Worm (Caenorhabditis elegans) whole organism, L1 larva: ENCODE data around the gene sra-6.

Experiments
- ama-1 ChIP-seq: fragments of 150-350 bp; optimal IDR thresholded peaks from 2 replicates; lab custom pipeline; 2014
- ceh-82 ChIP-seq, 3 experiments: fragments of 150-350 bp in 1 of 3; sonication (generic microtip) in 2 of 3; optimal IDR thresholded peaks; 2 replicates each; lab custom pipeline; 2014 to 2017; ENCODE audit warnings: missing biosample characterization in 3 of 3, missing genetic modification characterization in 3 of 3
- elt-3 ChIP-seq, 6 experiments: fragments of 150-350 bp in 1 of 6; sonication (generic microtip); optimal IDR thresholded peaks; 2 replicates each; lab custom pipeline; 2017 to 2018; ENCODE audit warnings: missing biosample characterization in 6 of 6, missing genetic modification characterization in 6 of 6, inconsistent platforms in 1 of 6
- lin-39 ChIP-seq: fragments of 150-350 bp; optimal IDR thresholded peaks from 2 replicates; lab custom pipeline; 2014; ENCODE audit warnings: missing biosample characterization, missing genetic modification reagents, missing genetic modification characterization
- mep-1 ChIP-seq: fragments of 150-350 bp; optimal IDR thresholded peaks from 2 replicates; lab custom pipeline; 2014; ENCODE audit warnings: missing biosample characterization, missing genetic modification characterization
- unc-62 ChIP-seq: fragments of 150-350 bp; optimal IDR thresholded peaks from 2 replicates; lab custom pipeline; 2014; ENCODE audit warnings: missing biosample characterization, missing genetic modification reagents, missing genetic modification characterization

DNA sequence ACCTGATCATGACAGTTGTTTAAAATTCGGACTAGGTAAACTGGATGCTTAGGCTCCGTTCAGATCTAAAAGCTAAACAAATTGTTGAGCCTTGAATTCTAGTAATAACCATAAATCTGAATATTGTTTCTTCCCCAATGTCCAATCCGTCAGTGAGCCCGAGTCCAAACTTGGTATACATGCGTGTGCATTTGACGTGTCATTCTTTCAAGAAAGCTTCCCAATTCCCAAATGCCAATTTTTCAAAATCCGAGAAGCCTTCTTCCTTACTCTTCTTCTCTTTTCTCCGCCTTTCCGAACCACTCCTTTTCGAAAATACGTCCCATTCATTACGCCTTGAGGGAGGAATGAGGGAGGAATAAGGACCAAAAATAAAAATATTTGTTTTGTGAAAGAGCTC lies 26.1 kb upstream of the sra-6 start:
- TF ChIP-seq unc-62 (GFP tag; lab: Kevin White, UChicago) (no peak), ceh-82 (tag; optimal IDR thresholded peaks at IDR 0.05; lab: Kevin White, UChicago) (no peak), ama-1 (lab: Kevin White, UChicago) (no peak), lin-39 (tag; lab: Kevin White, UChicago) (no peak), mep-1 (tag; lab: Kevin White, UChicago) (no peak), elt-3 (tag; optimal IDR thresholded peaks at IDR 0.05; lab: Kevin White, UChicago) (no peak)
